Fruit fly (Drosophila melanogaster): ENCODE measurements around the gene Ufd4.
A peak's percentile ranks its signal among the peaks of the same experiment; 100 is the strongest.

The Ufd4 gene

DNA sequence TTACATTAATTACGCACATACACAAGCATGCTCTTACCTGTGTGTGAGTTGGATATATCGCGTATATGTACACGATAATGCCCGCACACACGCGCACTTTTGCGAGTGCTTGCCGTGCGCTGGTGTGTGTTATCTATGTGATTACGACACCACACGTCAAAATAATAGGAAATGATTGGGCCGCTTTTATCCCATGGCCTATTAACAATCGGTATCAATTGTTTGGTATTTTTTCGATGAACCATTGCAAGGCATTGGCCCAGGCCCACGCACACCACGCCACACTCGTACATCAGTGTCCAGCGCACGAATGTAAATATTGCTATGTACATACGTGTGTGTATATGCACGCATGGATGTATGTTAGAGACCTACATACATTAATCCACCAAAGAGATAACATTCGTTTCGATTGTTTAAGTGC is 42.7 kb upstream of the Ufd4 start (continued):
- TF ChIP-seq svp (GFP tag) (peak; percentile 73), Smox (GFP tag; optimal IDR thresholded peaks at IDR 0.05) (no peak), OdsH (GFP tag; optimal IDR thresholded peaks at IDR 0.05) (no peak), CG4318 (GFP tag; optimal IDR thresholded peaks at IDR 0.05) (no peak), CG8632 (GFP tag; optimal IDR thresholded peaks at IDR 0.05) (no peak), CG10669 (GFP tag; optimal IDR thresholded peaks at IDR 0.05) (peak; percentile 33), lz (GFP tag; optimal IDR thresholded peaks at IDR 0.05) (no peak), CG16779 (tag; optimal IDR thresholded peaks at IDR 0.05) (no peak), Hr39 (GFP tag; optimal IDR thresholded peaks at IDR 0.05) (no peak), Eip93F (GFP tag; optimal IDR thresholded peaks at IDR 0.05) (peak; percentile 23), CG8319 (GFP tag; optimal IDR thresholded peaks at IDR 0.05) (no peak), achi (GFP tag; optimal IDR thresholded peaks at IDR 0.05) (peak; percentile 32)

DNA sequence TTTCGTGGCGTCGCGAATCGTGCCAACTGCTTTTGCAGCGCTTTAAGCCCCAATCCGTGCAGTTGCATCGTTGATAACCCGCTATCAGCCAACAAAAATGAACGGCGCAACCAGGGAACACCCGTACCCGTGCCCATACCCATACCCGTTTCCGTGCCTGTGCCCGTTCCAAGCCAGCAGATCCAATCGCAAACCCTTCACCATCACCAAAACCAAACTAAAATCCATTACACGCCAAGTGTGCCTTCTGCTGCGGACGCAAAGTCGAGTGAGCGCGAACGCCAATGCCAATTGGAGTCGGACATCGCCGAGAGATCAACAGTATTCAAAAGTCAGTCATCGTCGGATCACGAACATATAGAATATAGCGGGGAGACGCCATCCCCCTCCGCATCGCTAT is 42.0 kb upstream of the Ufd4 start:
- no peak for TF ChIP-seq CG11294 (GFP tag; IDR thresholded peaks at IDR 0.05)
- no peak for TF ChIP-seq salr (GFP tag; optimal IDR thresholded peaks at IDR 0.05)
- TF ChIP-seq svp (GFP tag): peak; percentile 60

DNA sequence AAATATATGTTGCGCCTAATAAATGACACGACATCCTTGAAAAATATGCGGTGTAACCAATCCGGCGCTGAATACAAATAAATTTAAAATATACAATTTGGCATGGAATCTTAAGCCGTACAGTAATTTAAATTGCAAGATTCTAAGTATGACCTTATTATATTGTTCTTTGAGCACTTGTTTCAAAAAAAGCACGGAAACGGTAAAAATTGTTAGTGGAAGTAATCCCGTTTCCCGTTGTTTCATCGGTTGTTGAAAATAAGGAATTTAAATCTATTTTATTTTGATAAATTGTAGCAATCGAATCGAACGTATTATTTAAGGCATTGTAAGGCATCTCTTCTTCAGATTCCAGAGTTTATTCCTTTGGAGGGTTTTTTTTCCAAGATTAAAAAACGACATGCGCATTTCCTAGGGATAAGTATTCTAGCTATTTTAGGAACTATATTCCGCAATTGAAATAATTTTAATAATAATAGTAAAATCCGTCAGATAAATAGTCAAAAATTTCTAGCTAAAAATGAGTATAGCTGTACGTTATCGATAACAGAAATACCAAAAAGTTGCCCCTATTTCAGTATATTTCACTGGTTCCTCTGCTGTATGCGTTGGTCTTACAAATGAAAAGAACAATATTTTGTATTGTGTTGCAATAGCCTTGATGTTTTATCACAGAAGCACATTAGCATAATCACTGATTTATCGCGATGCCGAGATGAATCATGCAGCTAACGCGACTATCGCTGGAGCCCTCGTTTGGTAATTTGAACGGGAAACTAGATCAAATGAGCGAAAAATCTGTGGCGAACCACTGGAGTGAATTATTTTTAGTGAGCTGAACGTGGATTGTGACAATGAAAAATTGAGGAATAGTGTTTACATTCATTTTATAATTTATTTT is 41.2 kb upstream of the Ufd4 start, which contains the start of gene GATAd:
Gene GATAd, plus strand, starts transcription at position 644 of the 901 bp plus-strand sequence.
- TF ChIP-seq Hr38 (GFP tag; optimal IDR thresholded peaks at IDR 0.05) (no peak), svp (GFP tag) (no peak), CG15336 (GFP tag; IDR thresholded peaks at IDR 0.05) (no peak), ss (GFP tag; optimal IDR thresholded peaks at IDR 0.05) (no peak), Ets96B (tag; optimal IDR thresholded peaks at IDR 0.05) (no peak), vri (GFP tag; optimal IDR thresholded peaks at IDR 0.05) (peak; percentile 16), Blimp-1 (GFP tag; optimal IDR thresholded peaks at IDR 0.05) (no peak), CG11294 (GFP tag; IDR thresholded peaks at IDR 0.05) (no peak), CG6163 (GFP tag; IDR thresholded peaks at IDR 0.05) (no peak), Eip78C (GFP tag) (peak; percentile 41), CG3032 (tag; optimal IDR thresholded peaks at IDR 0.05) (peak; percentile 1), pdm3 (GFP tag; optimal IDR thresholded peaks at IDR 0.05) (no peak), esn (GFP tag; optimal IDR thresholded peaks at IDR 0.05) (peak; percentile 21), dsx (GFP tag; optimal IDR thresholded peaks at IDR 0.05; ENCODE audit: poor library complexity, severe bottlenecking) (peak; percentile 28), Hr39 (GFP tag; optimal IDR thresholded peaks at IDR 0.05) (no peak), Sox14 (GFP tag; optimal IDR thresholded peaks at IDR 0.05) (peak; percentile 20)

DNA sequence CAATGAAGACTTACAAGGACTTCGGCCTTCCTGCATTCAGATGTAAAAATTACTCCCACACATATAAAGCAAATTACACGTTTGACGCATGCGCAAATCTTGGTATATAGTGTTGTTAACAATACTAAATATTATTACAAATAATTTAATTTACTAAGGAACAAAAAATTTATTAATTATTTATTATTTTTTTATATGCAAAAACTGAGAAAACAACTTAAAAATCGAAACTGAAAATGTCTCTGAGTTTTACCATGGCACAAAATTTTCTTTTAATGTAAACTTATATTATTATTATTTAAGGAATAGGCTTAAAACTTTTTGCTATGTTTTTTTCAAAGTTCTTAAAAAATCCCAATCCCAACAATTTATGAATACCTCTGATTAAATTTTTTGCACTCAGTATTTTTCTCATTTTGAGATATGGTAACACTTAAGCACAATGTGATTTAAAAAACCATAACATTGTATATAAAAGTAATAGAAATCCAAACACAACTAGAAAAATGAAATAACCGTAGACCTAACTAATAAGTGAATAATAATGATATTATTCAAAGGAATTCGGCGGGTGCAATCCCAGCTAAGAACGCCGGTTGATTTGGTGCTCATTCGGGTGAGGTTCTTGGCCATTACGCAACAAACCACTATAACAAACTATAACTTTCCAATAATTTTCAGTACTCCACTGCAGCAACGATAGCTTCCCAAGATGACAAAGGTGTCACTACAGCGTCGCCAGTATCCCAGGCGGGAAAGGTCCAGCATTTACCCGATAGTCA is 39.1 kb upstream of the Ufd4 start, which contains the start of the genes Schip1 and Cox10:
Gene Schip1, minus strand, starts transcription at position 51 of the 782 bp plus-strand sequence.
Gene Cox10, plus strand, starts transcription at position 406 of the 782 bp plus-strand sequence.
- TF ChIP-seq achi (GFP tag; optimal IDR thresholded peaks at IDR 0.05) (no peak), CG3032 (tag; optimal IDR thresholded peaks at IDR 0.05) (peak; percentile 12), vri (GFP tag; optimal IDR thresholded peaks at IDR 0.05) (peak; percentile 39), dsx (GFP tag; optimal IDR thresholded peaks at IDR 0.05; ENCODE audit: poor library complexity, severe bottlenecking) (peak; percentile 86)

DNA sequence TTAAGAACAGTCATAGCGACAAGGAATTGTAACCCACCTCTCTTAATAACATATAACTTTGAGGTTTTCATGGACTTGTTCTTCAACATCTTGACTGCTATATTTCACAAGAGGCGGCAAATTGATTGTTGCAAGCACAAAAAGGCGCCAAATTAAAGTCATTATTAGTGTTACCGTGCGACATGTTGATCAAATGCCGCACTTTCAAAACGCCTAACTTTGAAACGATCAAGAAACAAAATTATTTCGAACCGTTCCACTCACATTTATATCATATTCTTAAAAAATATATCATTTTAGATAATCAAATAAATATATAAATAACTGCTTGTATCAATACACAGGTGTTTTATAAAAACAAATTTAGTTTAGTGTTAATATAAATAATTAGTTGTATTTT is 35.6 kb upstream of the Ufd4 start, which contains the start of gene RnrL:
Gene RnrL, minus strand, starts transcription at position 154 of the 400 bp plus-strand sequence.
- TF ChIP-seq Eip78C (GFP tag): no peak
- peak; percentile 7 for TF ChIP-seq dsx (GFP tag; optimal IDR thresholded peaks at IDR 0.05; ENCODE audit: poor library complexity, severe bottlenecking)
- no peak for TF ChIP-seq CG6792 (GFP tag; optimal IDR thresholded peaks at IDR 0.05)
- TF ChIP-seq salr (GFP tag; optimal IDR thresholded peaks at IDR 0.05): no peak
- no peak for TF ChIP-seq CG34406 (GFP tag; optimal IDR thresholded peaks at IDR 0.05)
- TF ChIP-seq esn (GFP tag; optimal IDR thresholded peaks at IDR 0.05): no peak
- TF ChIP-seq CG3919 (GFP tag; optimal IDR thresholded peaks at IDR 0.05): no peak
- TF ChIP-seq Sox102F (GFP tag; optimal IDR thresholded peaks at IDR 0.05): no peak

All from whole organism, prepupa.